Worm (Caenorhabditis elegans) whole organism, young adult: ENCODE measurements around the gene E02H1.5.

Experiments
- F57C9.4 ChIP-seq: sonication (generic microtip); optimal IDR thresholded peaks from 2 replicates; lab custom pipeline; 2017; ENCODE audit warnings: mild to moderate bottlenecking, missing genetic modification characterization, missing compliant biosample characterization
- ama-1 ChIP-seq, 3 experiments: fragments of 150-350 bp in 1 of 3; sonication (generic microtip) in 2 of 3; optimal IDR thresholded peaks; 2 replicates each; lab custom pipeline; 2014 to 2018; ENCODE audit warnings: missing biosample characterization in 2 of 3, missing genetic modification characterization in 2 of 3, missing genetic modification reagents in 2 of 3
- hmg-1.2 ChIP-seq: fragments of 200-800 bp; sonication (Bioruptor generic); IDR thresholded peaks from 2 replicates; pipeline ENCODE4 v1.3.6; 2022; ENCODE audit warnings: missing genetic modification reagents, missing genetic modification characterization, missing compliant biosample characterization
- nfya-1 ChIP-seq: sonication (generic microtip); optimal IDR thresholded peaks from 2 replicates; lab custom pipeline; 2017; ENCODE audit warnings: antibody characterized with exemption, missing compliant biosample characterization, missing genetic modification characterization, borderline replicate concordance; ENCODE audit not compliant: insufficient read depth
- rec-8 ChIP-seq, 2 experiments: sonication (generic microtip); optimal IDR thresholded peaks; 2 replicates each; lab custom pipeline; 2016; ENCODE audit warnings: mild to moderate bottlenecking in 2 of 2, missing genetic modification characterization in 2 of 2, missing genetic modification reagents in 2 of 2, missing genotype in 2 of 2, missing biosample characterization in 1 of 2, missing compliant biosample characterization in 1 of 2, moderate library complexity in 1 of 2
- snpc-4 ChIP-seq, 5 experiments: fragments of 150-350 bp in 1 of 5; sonication (generic microtip) in 4 of 5; optimal IDR thresholded peaks; 2 replicates each; lab custom pipeline; 2014 to 2018; ENCODE audit warnings: missing genetic modification characterization in 5 of 5, missing biosample characterization in 3 of 5, antibody characterized with exemption in 2 of 5, mild to moderate bottlenecking in 2 of 5, missing compliant biosample characterization in 2 of 5, missing genotype in 2 of 5, moderate library complexity in 2 of 5, missing genetic modification reagents in 1 of 5
- sptf-2 ChIP-seq: fragments of 200-800 bp; sonication (Bioruptor generic); optimal IDR thresholded peaks from 2 replicates; lab custom pipeline; 2018; ENCODE audit warnings: mild to moderate bottlenecking, missing genetic modification characterization, missing compliant biosample characterization
- zfh-2 ChIP-seq: fragments of 200-800 bp; sonication (Bioruptor generic); conservative IDR thresholded peaks from 2 replicates; pipeline ENCODE4 v1.3.6; 2022; ENCODE audit warnings: missing genetic modification reagents, missing genetic modification characterization, missing compliant biosample characterization

ce11 chrII:9604063-9604462, 9.0 kb downstream of the E02H1.5 start:
- TF ChIP-seq rec-8 (tag; optimal IDR thresholded peaks at IDR 0.05; lab: Kevin White, UChicago), result no peak
- no peak for TF ChIP-seq snpc-4 (GFP tag; optimal IDR thresholded peaks at IDR 0.05; lab: Kevin White, UChicago)
- TF ChIP-seq snpc-4 (tag; optimal IDR thresholded peaks at IDR 0.05; lab: Kevin White, UChicago), result no peak
- no peak for TF ChIP-seq nfya-1 (tag; lab: Kevin White, UChicago)
- no peak for TF ChIP-seq ama-1 (optimal IDR thresholded peaks at IDR 0.05; lab: Kevin White, UChicago)
- TF ChIP-seq ama-1 (GFP tag; optimal IDR thresholded peaks at IDR 0.05; lab: Kevin White, UChicago), result no peak
- TF ChIP-seq F57C9.4 (tag; lab: Kevin White, UChicago), result no peak
- TF ChIP-seq sptf-2, result no peak
- TF ChIP-seq hmg-1.2, result no peak
- no peak for TF ChIP-seq zfh-2 (GFP tag; lab: Robert Waterston, UW)
